Fruit fly (Drosophila melanogaster): ENCODE measurements around the gene Non2.

Gene Non2

DNA sequence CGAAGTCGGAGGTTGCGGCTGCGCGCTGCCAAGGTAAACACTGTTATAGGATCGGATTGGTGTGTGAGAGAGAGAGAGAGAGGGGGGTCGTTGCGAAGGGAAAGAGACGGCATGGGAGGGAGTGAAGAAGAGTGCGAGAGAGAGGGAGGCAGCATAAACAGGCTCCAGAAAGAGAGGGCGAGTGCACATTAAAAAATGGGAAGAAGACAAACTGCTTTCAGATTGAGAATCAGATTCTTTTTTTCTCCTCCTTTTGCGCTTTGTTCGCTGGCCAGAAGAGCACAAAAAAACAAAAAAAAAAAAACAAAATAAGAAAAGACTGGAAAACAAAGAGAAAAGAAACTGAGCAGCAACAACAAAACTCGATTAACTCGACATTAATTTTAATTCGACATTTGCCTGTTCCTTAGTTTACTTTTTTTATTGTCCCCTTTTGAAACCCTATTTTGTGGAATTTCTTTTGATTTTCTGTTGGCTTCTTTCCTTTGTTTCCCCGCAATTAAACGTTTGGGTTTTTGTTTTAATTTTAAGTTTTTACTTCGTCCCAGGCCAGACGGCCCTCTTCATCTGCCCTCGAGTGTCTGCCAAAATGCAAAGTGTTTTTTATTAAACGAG, 41.6 kb downstream of the Non2 start (continued):
- TF ChIP-seq p53 (GFP tag; optimal IDR thresholded peaks at IDR 0.05) (no peak), slbo (GFP tag; IDR thresholded peaks at IDR 0.05) (peak; percentile 18; the same call in 1 of the 2 replicates), CG11695 (GFP tag; IDR thresholded peaks at IDR 0.05) (0 out of 3 replicates have a peak, but pooled peaks have one; percentile 7), CG8290 (GFP tag; optimal IDR thresholded peaks at IDR 0.05) (no peak), CG8290 (tag; optimal IDR thresholded peaks at IDR 0.05) (peak in 1 of 2 experiments; percentile 16), CG12104 (GFP tag; optimal IDR thresholded peaks at IDR 0.05) (no peak), CG4424 (GFP tag; optimal IDR thresholded peaks at IDR 0.05) (peak; percentile 7), cad (GFP tag; optimal IDR thresholded peaks at IDR 0.05) (peak; percentile 12), CG17568 (GFP tag; optimal IDR thresholded peaks at IDR 0.05) (no peak), NK7.1 (GFP tag; optimal IDR thresholded peaks at IDR 0.05) (no peak), HLH4C (GFP tag; IDR thresholded peaks at IDR 0.05; ENCODE audit: partially characterized antibody) (no peak), ham (GFP tag; IDR thresholded peaks at IDR 0.05) (no peak), ftz-f1 (GFP tag; optimal IDR thresholded peaks at IDR 0.05) (peak; percentile 5), grau (tag; optimal IDR thresholded peaks at IDR 0.05) (peak; percentile 18), Ssrp (tag; optimal IDR thresholded peaks at IDR 0.05) (no peak), Blimp-1 (GFP tag; optimal IDR thresholded peaks at IDR 0.05) (peak; percentile 20), sens (GFP tag) (peak; percentile 57), Sox102F (GFP tag; optimal IDR thresholded peaks at IDR 0.05) (peak; percentile 11), Bgb (GFP tag; IDR thresholded peaks at IDR 0.05; ENCODE audit: partially characterized antibody) (no peak), cas (GFP tag; IDR thresholded peaks at IDR 0.05) (no peak), Mad (GFP tag; optimal IDR thresholded peaks at IDR 0.05) (no peak), Hmr (GFP tag; optimal IDR thresholded peaks at IDR 0.05) (no peak), CG32772 (GFP tag; IDR thresholded peaks at IDR 0.05) (peak; percentile 56), zen (tag; optimal IDR thresholded peaks at IDR 0.05) (peak; percentile 33), Eip74EF (GFP tag; optimal IDR thresholded peaks at IDR 0.05) (no peak), Camta (GFP tag; optimal IDR thresholded peaks at IDR 0.05) (no peak), CG17829 (tag; optimal IDR thresholded peaks at IDR 0.05) (peak; percentile 17), CG8944 (GFP tag; optimal IDR thresholded peaks at IDR 0.05) (no peak), ara (GFP tag; IDR thresholded peaks at IDR 0.05) (no peak), Rfx (GFP tag; IDR thresholded peaks at IDR 0.05) (peak; percentile 53), CG14710 (tag; optimal IDR thresholded peaks at IDR 0.05) (no peak), Trl (optimal IDR thresholded peaks at IDR 0.05) (peak; percentile 36 to 37), Trl (GFP tag; optimal IDR thresholded peaks at IDR 0.05) (no peak), nom (GFP tag; optimal IDR thresholded peaks at IDR 0.05) (peak; percentile 93), CG14441 (GFP tag; IDR thresholded peaks at IDR 0.05) (peak; percentile 28; the same call in 1 of the 2 replicates), scrt (GFP tag; optimal IDR thresholded peaks at IDR 0.05) (peak; percentile 3), CG6791 (GFP tag; IDR thresholded peaks at IDR 0.05; ENCODE audit: partially characterized antibody) (no peak), CG6175 (GFP tag; IDR thresholded peaks at IDR 0.05) (no peak), CG30403 (GFP tag; optimal IDR thresholded peaks at IDR 0.05) (peak; percentile 2), CG11696 (GFP tag; IDR thresholded peaks at IDR 0.05) (peak; percentile 87), ewg (GFP tag; optimal IDR thresholded peaks at IDR 0.05) (peak; percentile 3), CG2678 (tag; optimal IDR thresholded peaks at IDR 0.05) (no peak), Abd-B (GFP tag; optimal IDR thresholded peaks at IDR 0.05) (no peak), Dip3 (GFP tag; optimal IDR thresholded peaks at IDR 0.05) (no peak), en (GFP tag; optimal IDR thresholded peaks at IDR 0.05) (no peak), CG15269 (tag; optimal IDR thresholded peaks at IDR 0.05) (no peak), lov (optimal IDR thresholded peaks at IDR 0.05) (no peak), lov (GFP tag; IDR thresholded peaks at IDR 0.05) (0 out of 3 replicates have a peak, but pooled peaks have one; percentile 66), CG11504 (tag; optimal IDR thresholded peaks at IDR 0.05) (peak; percentile 15), dati (GFP tag; IDR thresholded peaks at IDR 0.05) (no peak), CG8765 (GFP tag; IDR thresholded peaks at IDR 0.05) (no peak)

Measured in whole organism, embryonic.